Fruit fly (Drosophila melanogaster) whole organism, embryonic: ENCODE measurements around the gene upSET.
A peak's percentile ranks its signal among the peaks of the same experiment; 100 is the strongest.

ENCODE experiments used
- ATbp ChIP-seq: fragments of 200-800 bp; sonication (Bioruptor generic); optimal IDR thresholded peaks from 2 replicates; lab custom pipeline; 2017; ENCODE audit warnings: missing biosample characterization, mild to moderate bottlenecking, missing genetic modification characterization, missing genetic modification reagents
- Asciz ChIP-seq: fragments of 200-800 bp; sonication (Bioruptor generic); optimal IDR thresholded peaks from 2 replicates; lab custom pipeline; 2017; ENCODE audit warnings: missing biosample characterization, mild to moderate bottlenecking, missing genetic modification characterization, missing genetic modification reagents
- CG11456 ChIP-seq: fragments of 200-800 bp; sonication (Bioruptor generic); IDR thresholded peaks from 3 replicates; pipeline ENCODE4 v1.3.6; 2022; ENCODE audit warnings: missing biosample characterization, missing genetic modification characterization
- CG12769 ChIP-seq: fragments of 200-800 bp; sonication (Bioruptor generic); optimal IDR thresholded peaks from 2 replicates; lab custom pipeline; 2019; ENCODE audit warnings: missing biosample characterization, mild to moderate bottlenecking, missing genetic modification characterization, moderate library complexity
- CG14014 ChIP-seq: fragments of 200-800 bp; sonication (Bioruptor generic); IDR thresholded peaks from 2 replicates; pipeline ENCODE4 v1.3.6; 2022; ENCODE audit warnings: missing biosample characterization, missing genetic modification characterization
- CG14965 ChIP-seq: fragments of 200-800 bp; sonication (Bioruptor generic); optimal IDR thresholded peaks from 2 replicates; lab custom pipeline; 2016; ENCODE audit warnings: missing biosample characterization, missing genetic modification characterization, borderline replicate concordance
- CG18262 ChIP-seq: fragments of 200-800 bp; optimal IDR thresholded peaks from 3 replicates; lab custom pipeline; 2019; ENCODE audit warnings: missing biosample characterization, mild to moderate bottlenecking, missing genetic modification characterization, moderate library complexity
- CG2199 ChIP-seq: fragments of 200-800 bp; sonication (Bioruptor generic); IDR thresholded peaks from 3 replicates; pipeline ENCODE4 v1.3.6; 2022; ENCODE audit warnings: missing biosample characterization, missing genetic modification characterization
- CG30403 ChIP-seq: fragments of 200-800 bp; sonication (Bioruptor generic); optimal IDR thresholded peaks from 3 replicates; lab custom pipeline; 2016; ENCODE audit warnings: missing biosample characterization, missing genetic modification characterization
- CG31365 ChIP-seq: fragments of 200-800 bp; sonication (Bioruptor generic); optimal IDR thresholded peaks from 2 replicates; lab custom pipeline; 2018; ENCODE audit warnings: missing biosample characterization, mild to moderate bottlenecking, missing genetic modification characterization
- CG4854 ChIP-seq: fragments of 200-800 bp; sonication (Bioruptor generic); optimal IDR thresholded peaks from 2 replicates; lab custom pipeline; 2016; ENCODE audit warnings: missing biosample characterization, missing genetic modification characterization, inconsistent platforms
- CG6689 ChIP-seq: fragments of 200-800 bp; sonication (Bioruptor generic); IDR thresholded peaks from 2 replicates; pipeline ENCODE4 v1.3.6; 2022; ENCODE audit warnings: missing biosample characterization, missing genetic modification characterization
- CG6813 ChIP-seq: fragments of 200-800 bp; sonication (Bioruptor generic); optimal IDR thresholded peaks from 2 replicates; lab custom pipeline; 2017; ENCODE audit warnings: missing biosample characterization, missing genetic modification characterization, mild to moderate bottlenecking, moderate library complexity, missing genetic modification reagents
- CG7556 ChIP-seq: fragments of 200-800 bp; sonication (Bioruptor generic); optimal IDR thresholded peaks from 2 replicates; lab custom pipeline; 2017; ENCODE audit warnings: missing biosample characterization, mild to moderate bottlenecking, missing genetic modification characterization
- CG9932 ChIP-seq: fragments of 200-800 bp; sonication (Bioruptor generic); IDR thresholded peaks from 2 replicates; pipeline ENCODE4 v1.3.6; 2022; ENCODE audit warnings: missing biosample characterization, missing genetic modification characterization
- CTCF ChIP-seq: fragments of 200-800 bp; sonication (Bioruptor generic); optimal IDR thresholded peaks from 2 replicates; lab custom pipeline; 2017; ENCODE audit warnings: missing biosample characterization, mild to moderate bottlenecking, missing genetic modification characterization, moderate library complexity
- Doc2 ChIP-seq: fragments of 200-800 bp; sonication (Bioruptor generic); IDR thresholded peaks from 2 replicates; pipeline ENCODE4 v1.3.6; 2022; ENCODE audit warnings: missing biosample characterization, missing genetic modification characterization
- ERR ChIP-seq: fragments of 200-800 bp; sonication (Bioruptor generic); optimal IDR thresholded peaks from 2 replicates; lab custom pipeline; 2016; ENCODE audit warnings: missing biosample characterization, missing genetic modification characterization
- HLH54F ChIP-seq: fragments of 200-800 bp; sonication (Bioruptor generic); optimal IDR thresholded peaks from 3 replicates; lab custom pipeline; 2016; ENCODE audit warnings: missing biosample characterization, missing genetic modification characterization
- MBD-R2 ChIP-seq: fragments of 200-800 bp; sonication (Bioruptor generic); IDR thresholded peaks from 2 replicates; pipeline ENCODE4 v1.3.6; 2022; ENCODE audit warnings: missing biosample characterization, missing genetic modification characterization
- Nf-YC ChIP-seq: fragments of 200-800 bp; optimal IDR thresholded peaks from 3 replicates; lab custom pipeline; 2019; ENCODE audit warnings: missing biosample characterization, mild to moderate bottlenecking, missing genetic modification characterization, moderate library complexity
- Optix ChIP-seq: fragments of 200-800 bp; sonication (Bioruptor generic); IDR thresholded peaks from 3 replicates; pipeline ENCODE4 v1.3.6; 2022; ENCODE audit warnings: missing biosample characterization, missing genetic modification characterization
- Ssrp ChIP-seq: fragments of 200-800 bp; sonication (Bioruptor generic); optimal IDR thresholded peaks from 2 replicates; lab custom pipeline; 2018; ENCODE audit warnings: missing biosample characterization, mild to moderate bottlenecking, missing genetic modification characterization, moderate library complexity
- Vsx1 ChIP-seq: fragments of 200-800 bp; sonication (Bioruptor generic); optimal IDR thresholded peaks from 2 replicates; lab custom pipeline; 2017; ENCODE audit warnings: missing biosample characterization, mild to moderate bottlenecking, missing genetic modification characterization, missing genetic modification reagents
- YL-1 ChIP-seq: fragments of 200-800 bp; sonication (Bioruptor generic); optimal IDR thresholded peaks from 3 replicates; lab custom pipeline; 2017; ENCODE audit warnings: missing biosample characterization, mild to moderate bottlenecking, missing genetic modification characterization
- amos ChIP-seq: fragments of 200-800 bp; sonication (Bioruptor generic); IDR thresholded peaks from 2 replicates; pipeline ENCODE4 v1.3.6; 2022; ENCODE audit warnings: missing biosample characterization, missing genetic modification characterization; ENCODE audit not compliant: partially characterized antibody
- bigmax ChIP-seq: fragments of 200-800 bp; sonication (Bioruptor generic); optimal IDR thresholded peaks from 2 replicates; lab custom pipeline; 2018; ENCODE audit warnings: missing biosample characterization, mild to moderate bottlenecking, missing genetic modification characterization
- chm ChIP-seq: fragments of 200-800 bp; sonication (Bioruptor generic); IDR thresholded peaks from 2 replicates; pipeline ENCODE4 v1.3.6; 2022; ENCODE audit warnings: missing biosample characterization, missing genetic modification characterization
- crp ChIP-seq, 2 experiments: fragments of 200-800 bp; sonication (Bioruptor generic); optimal IDR thresholded peaks; 2 replicates in 1 of 2; 3 replicates in 1 of 2; lab custom pipeline; 2017; ENCODE audit warnings: missing biosample characterization in 2 of 2, missing genetic modification characterization in 2 of 2, mild to moderate bottlenecking in 1 of 2, moderate library complexity in 1 of 2
- dmrt11E ChIP-seq: fragments of 200-800 bp; sonication (Bioruptor generic); optimal IDR thresholded peaks from 3 replicates; lab custom pipeline; 2018; ENCODE audit warnings: missing biosample characterization, mild to moderate bottlenecking, missing genetic modification characterization, moderate library complexity
- ems ChIP-seq: fragments of 200-800 bp; sonication (Bioruptor generic); optimal IDR thresholded peaks from 3 replicates; lab custom pipeline; 2016; ENCODE audit warnings: missing biosample characterization, missing genetic modification characterization
- eve ChIP-seq, 2 experiments: fragments of >200 bp; optimal IDR thresholded peaks; 2 replicates each; lab custom pipeline; 2017; ENCODE audit warnings: missing biosample characterization in 2 of 2, missing genetic modification characterization in 2 of 2
- gfzf ChIP-seq: fragments of 200-800 bp; sonication (Bioruptor generic); optimal IDR thresholded peaks from 2 replicates; lab custom pipeline; 2016; ENCODE audit warnings: missing biosample characterization, mild to moderate bottlenecking, missing genetic modification characterization, moderate library complexity
- hkb ChIP-seq, 2 experiments: fragments of 200-800 bp in 1 of 2; fragments of >200 bp in 1 of 2; sonication (Bioruptor generic) in 1 of 2; IDR thresholded peaks in 1 of 2; optimal IDR thresholded peaks in 1 of 2; 2 replicates each; pipeline versions ENCODE4 v1.3.6 to Lab custom; 2017 to 2022; ENCODE audit warnings: missing biosample characterization in 1 of 2, missing genetic modification characterization in 1 of 2
- jigr1 ChIP-seq: fragments of 200-800 bp; sonication (Bioruptor generic); IDR thresholded peaks from 3 replicates; pipeline ENCODE4 v1.3.6; 2022; ENCODE audit warnings: missing biosample characterization, missing genetic modification characterization
- lov ChIP-seq, 2 experiments: fragments of 200-800 bp in 1 of 2; fragments of >200 bp in 1 of 2; sonication (Bioruptor generic) in 1 of 2; IDR thresholded peaks in 1 of 2; optimal IDR thresholded peaks in 1 of 2; 2 replicates in 1 of 2; 3 replicates in 1 of 2; pipeline versions ENCODE4 v1.3.6 to Lab custom; 2017 to 2022; ENCODE audit warnings: missing biosample characterization in 1 of 2, missing genetic modification characterization in 1 of 2
- nom ChIP-seq: fragments of 200-800 bp; sonication (Bioruptor generic); optimal IDR thresholded peaks from 2 replicates; lab custom pipeline; 2017; ENCODE audit warnings: missing biosample characterization, missing genetic modification characterization, mild to moderate bottlenecking, moderate library complexity, missing genetic modification reagents
- prd ChIP-seq, 3 experiments: fragments of >200 bp in 2 of 3; fragments of 200-800 bp in 1 of 3; sonication (Bioruptor generic) in 1 of 3; optimal IDR thresholded peaks in 2 of 3; IDR thresholded peaks in 1 of 3; 2 replicates in 2 of 3; 3 replicates in 1 of 3; pipeline versions ENCODE4 v1.3.6 to Lab custom; 2017 to 2022; ENCODE audit warnings: missing biosample characterization in 1 of 3, missing genetic modification characterization in 1 of 3
- scrt ChIP-seq: fragments of 200-800 bp; sonication (Bioruptor generic); optimal IDR thresholded peaks from 2 replicates; lab custom pipeline; 2018; ENCODE audit warnings: missing biosample characterization, mild to moderate bottlenecking, missing genetic modification characterization, moderate library complexity
- sd ChIP-seq: fragments of 200-800 bp; sonication (Bioruptor generic); optimal IDR thresholded peaks from 3 replicates; lab custom pipeline; 2018; ENCODE audit warnings: missing biosample characterization, mild to moderate bottlenecking, missing genetic modification characterization, moderate library complexity
- sna ChIP-seq: fragments of 200-800 bp; sonication (Bioruptor generic); IDR thresholded peaks from 2 replicates; pipeline ENCODE4 v1.3.6; 2022; ENCODE audit warnings: missing biosample characterization, missing genetic modification characterization; ENCODE audit not compliant: partially characterized antibody
- so ChIP-seq: fragments of 200-800 bp; sonication (Bioruptor generic); IDR thresholded peaks from 3 replicates; pipeline ENCODE4 v1.3.6; 2022; ENCODE audit warnings: missing biosample characterization, missing genetic modification characterization
- sob ChIP-seq: fragments of 200-800 bp; sonication (Bioruptor generic); IDR thresholded peaks from 2 replicates; pipeline ENCODE4 v1.3.6; 2022; ENCODE audit warnings: missing biosample characterization, missing genetic modification characterization
- tap ChIP-seq: fragments of 200-800 bp; optimal IDR thresholded peaks from 3 replicates; lab custom pipeline; 2019; ENCODE audit warnings: missing biosample characterization, mild to moderate bottlenecking, missing genetic modification characterization, moderate library complexity
- tgo ChIP-seq: fragments of 200-800 bp; sonication (Bioruptor generic); IDR thresholded peaks from 3 replicates; pipeline ENCODE4 v1.3.6; 2022; ENCODE audit warnings: missing biosample characterization, missing genetic modification characterization
- unc-4 ChIP-seq: fragments of 200-800 bp; sonication (Bioruptor generic); IDR thresholded peaks from 2 replicates; pipeline ENCODE4 v1.3.6; 2022; ENCODE audit warnings: missing biosample characterization, missing genetic modification characterization; ENCODE audit not compliant: partially characterized antibody
- unpg ChIP-seq: fragments of 200-800 bp; sonication (Bioruptor generic); optimal IDR thresholded peaks from 3 replicates; lab custom pipeline; 2018; ENCODE audit warnings: missing biosample characterization, mild to moderate bottlenecking, missing genetic modification characterization, moderate library complexity
- zfh1 ChIP-seq: fragments of 200-800 bp; sonication (Bioruptor generic); IDR thresholded peaks from 3 replicates; pipeline ENCODE4 v1.3.6; 2022; ENCODE audit warnings: missing biosample characterization, missing genetic modification characterization

Gene upSET

dm6 chr3L:14053073-14053643, 51.2 kb downstream of the upSET start, which contains the start of the genes CG13484 and Frl (continued):
- TF ChIP-seq CG7556 (GFP tag; lab: Kevin White, UChicago) (peak; percentile 2), CG6813 (GFP tag; lab: Kevin White, UChicago) (peak; percentile 29), chm (GFP tag; lab: Robert Waterston, UW) (peak; percentile 81), ems (GFP tag; lab: Kevin White, UChicago) (peak; percentile 39), CTCF (GFP tag; lab: Kevin White, UChicago) (no peak), lov (optimal IDR thresholded peaks at IDR 0.05; lab: Kevin White, UChicago) (no peak), lov (GFP tag; IDR thresholded peaks at IDR 0.05; lab: Robert Waterston, UW) (no peak), sd (tag; lab: Kevin White, UChicago) (peak; percentile 36), CG30403 (no peak), HLH54F (GFP tag; lab: Kevin White, UChicago) (no peak), jigr1 (GFP tag; lab: Robert Waterston, UW) (no peak), so (GFP tag; lab: Robert Waterston, UW) (no peak), eve (GFP tag; optimal IDR thresholded peaks at IDR 0.05; lab: Kevin White, UChicago) (no peak), CG18262 (tag; lab: Kevin White, UChicago) (peak; percentile 20), ERR (GFP tag; lab: Kevin White, UChicago) (no peak), CG31365 (tag; lab: Kevin White, UChicago) (no peak), CG12769 (tag; lab: Kevin White, UChicago) (peak; percentile 64), Nf-YC (peak; percentile 70), sob (peak; percentile 62; the same call in 1 of the 2 replicates), CG11456 (GFP tag; lab: Robert Waterston, UW) (0 out of 3 replicates have a peak, but pooled peaks have one; percentile 38), tgo (no peak), CG14965 (GFP tag; lab: Kevin White, UChicago) (no peak), amos (GFP tag; lab: Robert Waterston, UW) (peak; percentile 58; the same call in 1 of the 2 replicates), CG4854 (GFP tag; lab: Kevin White, UChicago) (peak; percentile 12), sna (no peak), crp (GFP tag; optimal IDR thresholded peaks at IDR 0.05; lab: Kevin White, UChicago) (peak in 1 of 2 experiments; percentile 48), CG2199 (no peak), scrt (GFP tag; lab: Kevin White, UChicago) (peak; percentile 32), Vsx1 (GFP tag; lab: Kevin White, UChicago) (no peak), CG9932 (GFP tag; lab: Robert Waterston, UW) (peak; percentile 39; the same call in 1 of the 2 replicates), zfh1 (GFP tag; lab: Robert Waterston, UW) (peak; percentile 53; the same call in 1 of the 3 replicates), Doc2 (GFP tag; lab: Robert Waterston, UW) (no peak), Optix (GFP tag; lab: Robert Waterston, UW) (no peak), CG14014 (GFP tag; lab: Robert Waterston, UW) (0 out of 2 replicates have a peak, but pooled peaks have one; percentile 12), dmrt11E (tag; lab: Kevin White, UChicago) (peak; percentile 13), bigmax (GFP tag; lab: Kevin White, UChicago) (peak; percentile 12), Asciz (GFP tag; lab: Kevin White, UChicago) (no peak), CG6689 (GFP tag; lab: Robert Waterston, UW) (no peak), hkb (optimal IDR thresholded peaks at IDR 0.05; lab: Kevin White, UChicago) (peak; percentile 9), hkb (GFP tag; IDR thresholded peaks at IDR 0.05; lab: Robert Waterston, UW) (peak; percentile 21; the same call in 1 of the 2 replicates), gfzf (peak; percentile 100), prd (optimal IDR thresholded peaks at IDR 0.05; lab: Kevin White, UChicago) (no peak), prd (GFP tag; IDR thresholded peaks at IDR 0.05; lab: Robert Waterston, UW) (peak; percentile 52), tap (tag; lab: Kevin White, UChicago) (no peak), nom (peak; percentile 74), ATbp (no peak), unpg (peak; percentile 27), unc-4 (GFP tag; lab: Robert Waterston, UW) (peak; percentile 41; the same call in 1 of the 2 replicates), MBD-R2 (GFP tag; lab: Robert Waterston, UW) (peak; percentile 97), Ssrp (tag; lab: Kevin White, UChicago) (peak; percentile 8), YL-1 (GFP tag; lab: Kevin White, UChicago) (peak; percentile 89)
